Worm (Caenorhabditis elegans) whole organism, early embryonic: ENCODE results near the gene srx-80.

Experiments
- B0310.2 ChIP-seq: sonication (generic microtip); optimal IDR thresholded peaks from 2 replicates; lab custom pipeline; 2016; ENCODE audit warnings: mild to moderate bottlenecking, missing genetic modification characterization, missing compliant biosample characterization
- F13C5.2 ChIP-seq: sonication (generic microtip); optimal IDR thresholded peaks from 2 replicates; lab custom pipeline; 2017; ENCODE audit warnings: mild to moderate bottlenecking, missing genetic modification characterization, inconsistent platforms, missing compliant biosample characterization
- aly-1 ChIP-seq: sonication (generic microtip); optimal IDR thresholded peaks from 2 replicates; lab custom pipeline; 2016; ENCODE audit warnings: missing genetic modification characterization, missing compliant biosample characterization
- ama-1 ChIP-seq: fragments of 150-350 bp; optimal IDR thresholded peaks from 2 replicates; lab custom pipeline; 2014
- ceh-13 ChIP-seq: fragments of 200-800 bp; sonication (Bioruptor generic); optimal IDR thresholded peaks from 2 replicates; lab custom pipeline; 2018; ENCODE audit warnings: mild to moderate bottlenecking, missing genetic modification characterization, missing compliant biosample characterization
- ceh-36 ChIP-seq: sonication (generic microtip); optimal IDR thresholded peaks from 2 replicates; lab custom pipeline; 2016; ENCODE audit warnings: missing genetic modification characterization, inconsistent platforms, missing compliant biosample characterization
- ets-7 ChIP-seq: sonication (generic microtip); optimal IDR thresholded peaks from 2 replicates; lab custom pipeline; 2016; ENCODE audit warnings: missing genotype, missing genetic modification characterization, missing compliant biosample characterization
- flt-1 ChIP-seq: fragments of 200-800 bp; sonication (Bioruptor generic); IDR thresholded peaks from 2 replicates; pipeline ENCODE4 v1.3.6; 2022; ENCODE audit warnings: missing genetic modification characterization, missing compliant biosample characterization
- hmbx-1 ChIP-seq: sonication (generic microtip); optimal IDR thresholded peaks from 2 replicates; lab custom pipeline; 2016; ENCODE audit warnings: mild to moderate bottlenecking, missing genetic modification characterization, missing compliant biosample characterization
- hmg-4 ChIP-seq: fragments of 200-800 bp; sonication (Bioruptor generic); optimal IDR thresholded peaks from 2 replicates; lab custom pipeline; 2018; ENCODE audit warnings: mild to moderate bottlenecking, missing genetic modification characterization, missing compliant biosample characterization
- hnd-1 ChIP-seq: sonication (generic microtip); optimal IDR thresholded peaks from 2 replicates; lab custom pipeline; 2016; ENCODE audit warnings: missing genetic modification characterization, missing compliant biosample characterization
- pes-1 ChIP-seq: fragments of 200-800 bp; sonication (Bioruptor generic); IDR thresholded peaks from 2 replicates; pipeline ENCODE4 v1.3.6; 2022; ENCODE audit warnings: missing genetic modification reagents, missing genetic modification characterization, missing compliant biosample characterization
- scrt-1 ChIP-seq: fragments of 200-800 bp; sonication (Bioruptor generic); IDR thresholded peaks from 2 replicates; pipeline ENCODE4 v1.3.6; 2022; ENCODE audit warnings: missing genetic modification characterization, missing compliant biosample characterization
- sea-1 ChIP-seq: fragments of 200-800 bp; sonication (Bioruptor generic); conservative IDR thresholded peaks from 2 replicates; pipeline ENCODE4 v1.3.6; 2022; ENCODE audit warnings: missing genetic modification characterization, missing compliant biosample characterization
- tbx-11 ChIP-seq: fragments of 200-800 bp; sonication (Bioruptor generic); IDR thresholded peaks from 2 replicates; pipeline ENCODE4 v1.3.6; 2022; ENCODE audit warnings: missing genetic modification characterization, missing compliant biosample characterization
- tbx-37 ChIP-seq: fragments of 200-800 bp; sonication (Bioruptor generic); conservative IDR thresholded peaks from 2 replicates; pipeline ENCODE4 v1.3.6; 2022; ENCODE audit warnings: missing genetic modification reagents, missing genetic modification characterization, missing compliant biosample characterization
- tra-4 ChIP-seq: sonication (generic microtip); optimal IDR thresholded peaks from 2 replicates; lab custom pipeline; 2017; ENCODE audit warnings: missing genetic modification characterization, missing compliant biosample characterization

srx-80 gene

DNA sequence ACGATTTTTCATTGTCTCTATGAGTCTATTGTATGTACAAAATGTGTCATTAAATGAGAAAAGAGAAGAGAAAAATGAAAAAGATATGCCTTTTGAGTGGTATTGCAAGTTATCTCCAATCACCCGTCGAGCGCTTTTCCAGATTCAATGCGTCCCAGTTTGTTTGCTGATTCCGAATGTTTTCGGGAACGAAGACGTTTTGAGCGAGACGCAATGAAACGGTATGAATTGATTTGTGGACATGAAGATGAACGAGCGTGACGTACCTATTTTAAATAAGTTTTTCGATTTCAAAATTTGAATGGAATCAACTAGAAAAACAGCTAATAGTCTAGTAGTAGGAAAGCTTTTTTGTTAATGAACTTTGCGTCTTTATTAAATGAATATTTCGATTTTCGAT is 23.3 kb downstream of the srx-80 start:
- TF ChIP-seq hmg-4 (GFP tag; lab: Kevin White, UChicago) (no peak), ceh-36 (tag; lab: Kevin White, UChicago) (no peak), tbx-37 (GFP tag; lab: Robert Waterston, UW) (no peak), ama-1 (no peak), B0310.2 (no peak), hnd-1 (tag; lab: Kevin White, UChicago) (no peak), ets-7 (tag; lab: Kevin White, UChicago) (no peak), scrt-1 (GFP tag; lab: Robert Waterston, UW) (no peak)

DNA sequence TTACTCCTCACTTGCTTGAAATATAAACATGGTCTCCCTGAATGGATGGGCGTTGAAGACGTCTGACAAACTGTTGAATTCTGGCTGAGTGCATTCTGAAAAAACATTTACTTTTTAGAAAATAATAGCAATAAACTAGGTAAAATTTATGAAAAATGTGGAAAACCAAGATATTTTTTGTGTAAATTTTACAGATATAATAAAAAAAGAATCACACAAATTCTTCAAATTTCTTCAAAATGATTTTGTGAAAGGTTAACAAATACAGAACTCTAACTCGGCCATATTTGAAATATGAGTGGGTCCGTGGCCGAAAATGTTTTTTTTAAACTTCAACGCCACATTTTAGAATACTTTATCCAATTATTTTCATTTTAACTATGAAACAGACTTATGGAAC is 24.6 kb downstream of the srx-80 start, which contains the start of gene glb-15:
Gene glb-15 (minus strand): TSS at position 101 of the 400 bp plus-strand sequence.
- TF ChIP-seq tbx-11 (GFP tag; lab: Robert Waterston, UW) = no peak

DNA sequence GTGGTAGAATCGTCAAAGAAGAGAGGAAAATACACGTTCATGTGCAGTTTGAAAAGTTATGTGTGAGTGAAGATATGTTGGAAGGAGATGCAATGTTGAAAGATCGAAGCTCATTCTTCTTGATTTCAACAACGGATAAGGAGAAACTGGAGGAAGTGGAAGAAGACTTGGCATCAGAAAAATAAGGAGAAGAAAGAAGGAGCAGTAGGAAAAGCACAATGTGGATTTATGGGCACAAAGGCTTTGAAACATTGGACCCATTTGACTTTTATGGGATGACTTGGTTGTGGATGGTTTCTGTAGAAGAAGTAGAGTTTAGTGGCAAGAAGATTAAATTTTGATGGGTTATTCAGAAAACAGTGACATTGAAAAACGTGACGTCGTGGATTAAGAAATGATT is 26.6 kb downstream of the srx-80 start:
- TF ChIP-seq tbx-11 (GFP tag; lab: Robert Waterston, UW) = no peak
- TF ChIP-seq scrt-1 (GFP tag; lab: Robert Waterston, UW) = no peak
- no peak for TF ChIP-seq aly-1
- TF ChIP-seq flt-1 = no peak
- TF ChIP-seq ceh-13 = no peak
- no peak for TF ChIP-seq ama-1
- no peak for TF ChIP-seq pes-1 (GFP tag; lab: Robert Waterston, UW)
- no peak for TF ChIP-seq F13C5.2 (tag; lab: Kevin White, UChicago)
- TF ChIP-seq ets-7 (tag; lab: Kevin White, UChicago) = no peak
- no peak for TF ChIP-seq ceh-36 (tag; lab: Kevin White, UChicago)
- TF ChIP-seq sea-1 (GFP tag; lab: Robert Waterston, UW) = no peak
- TF ChIP-seq hmbx-1 (tag; lab: Kevin White, UChicago) = no peak
- no peak for TF ChIP-seq hnd-1 (tag; lab: Kevin White, UChicago)
- no peak for TF ChIP-seq hmg-4 (GFP tag; lab: Kevin White, UChicago)
- TF ChIP-seq tra-4 (tag; lab: Kevin White, UChicago) = no peak
- no peak for TF ChIP-seq B0310.2
- TF ChIP-seq tbx-37 (GFP tag; lab: Robert Waterston, UW) = no peak

DNA sequence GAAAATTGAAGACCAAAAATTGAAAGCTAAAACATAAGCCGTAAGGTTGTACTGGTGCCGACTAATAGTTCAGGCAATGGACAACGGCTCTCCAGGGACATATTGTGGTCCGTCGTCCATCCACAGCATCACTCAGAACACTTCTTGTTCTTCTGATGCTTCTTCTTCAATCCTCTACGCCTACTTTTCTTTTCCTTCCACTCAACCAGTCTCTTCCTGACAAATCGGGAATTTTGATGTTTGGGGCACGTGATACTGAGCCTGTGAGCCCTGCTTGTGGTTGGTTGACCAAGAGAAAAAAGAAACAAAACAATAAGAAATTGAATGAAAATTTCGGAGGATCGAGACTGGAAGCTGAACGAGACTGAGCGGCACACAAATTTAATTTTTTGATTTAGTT is 27.7 kb downstream of the srx-80 start:
- TF ChIP-seq ama-1 = no peak
- TF ChIP-seq hnd-1 (tag; lab: Kevin White, UChicago) = no peak
- no peak for TF ChIP-seq sea-1 (GFP tag; lab: Robert Waterston, UW)
- TF ChIP-seq tbx-37 (GFP tag; lab: Robert Waterston, UW) = no peak
- TF ChIP-seq B0310.2 = no peak
- TF ChIP-seq flt-1 = no peak
- no peak for TF ChIP-seq tbx-11 (GFP tag; lab: Robert Waterston, UW)

DNA sequence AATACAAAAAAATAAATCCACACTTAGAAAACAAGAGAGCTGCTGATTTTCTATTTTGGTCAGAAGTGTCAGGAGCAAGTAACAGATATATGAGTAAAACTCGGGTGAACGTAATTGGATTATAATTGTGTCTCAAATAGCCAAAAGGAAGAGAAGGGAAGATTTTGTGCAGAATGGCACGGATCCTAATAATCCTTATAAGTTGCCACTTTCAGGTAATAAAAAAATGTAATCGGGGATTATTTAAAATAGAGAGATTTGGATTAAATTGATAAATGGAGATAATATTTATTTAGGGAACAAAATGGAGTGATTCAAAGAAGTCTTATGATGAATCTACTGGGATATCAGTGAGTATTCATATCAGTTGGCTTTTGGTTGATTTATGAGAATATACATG is 31.4 kb downstream of the srx-80 start:
- TF ChIP-seq ceh-13 (no peak), F13C5.2 (tag; lab: Kevin White, UChicago) (no peak), tra-4 (tag; lab: Kevin White, UChicago) (no peak), flt-1 (no peak), aly-1 (no peak), scrt-1 (GFP tag; lab: Robert Waterston, UW) (no peak), tbx-37 (GFP tag; lab: Robert Waterston, UW) (no peak), tbx-11 (GFP tag; lab: Robert Waterston, UW) (no peak), pes-1 (GFP tag; lab: Robert Waterston, UW) (no peak), ama-1 (no peak)

DNA sequence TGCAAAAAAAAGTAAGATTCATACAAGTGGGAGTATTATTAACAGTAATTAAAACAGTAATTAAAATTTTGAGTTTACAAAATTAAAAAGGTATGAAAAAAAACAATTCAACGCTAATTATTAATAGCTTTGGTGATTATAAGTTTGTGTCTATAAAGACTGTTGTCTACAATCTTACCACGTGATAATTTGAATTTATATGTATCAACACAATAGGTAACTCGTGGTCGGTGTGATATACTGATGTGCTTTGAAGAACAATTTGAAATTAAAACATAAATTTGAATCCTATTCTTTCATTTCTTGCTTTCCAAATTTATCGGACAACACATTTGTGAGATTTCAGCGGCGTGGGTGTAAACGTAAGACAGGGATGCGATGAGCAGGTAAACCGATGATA is 34.3 kb downstream of the srx-80 start:
- TF ChIP-seq flt-1 = no peak
- TF ChIP-seq ceh-13 = no peak
- TF ChIP-seq sea-1 (GFP tag; lab: Robert Waterston, UW) = no peak
- TF ChIP-seq tbx-37 (GFP tag; lab: Robert Waterston, UW) = no peak
- no peak for TF ChIP-seq scrt-1 (GFP tag; lab: Robert Waterston, UW)
- TF ChIP-seq tra-4 (tag; lab: Kevin White, UChicago) = no peak
- no peak for TF ChIP-seq hmg-4 (GFP tag; lab: Kevin White, UChicago)
- TF ChIP-seq ets-7 (tag; lab: Kevin White, UChicago) = no peak
- no peak for TF ChIP-seq tbx-11 (GFP tag; lab: Robert Waterston, UW)
- no peak for TF ChIP-seq ama-1
- no peak for TF ChIP-seq ceh-36 (tag; lab: Kevin White, UChicago)
- TF ChIP-seq B0310.2 = no peak
- TF ChIP-seq aly-1 = no peak
- TF ChIP-seq hmbx-1 (tag; lab: Kevin White, UChicago) = no peak
- no peak for TF ChIP-seq pes-1 (GFP tag; lab: Robert Waterston, UW)
- no peak for TF ChIP-seq hnd-1 (tag; lab: Kevin White, UChicago)
- TF ChIP-seq F13C5.2 (tag; lab: Kevin White, UChicago) = no peak

DNA sequence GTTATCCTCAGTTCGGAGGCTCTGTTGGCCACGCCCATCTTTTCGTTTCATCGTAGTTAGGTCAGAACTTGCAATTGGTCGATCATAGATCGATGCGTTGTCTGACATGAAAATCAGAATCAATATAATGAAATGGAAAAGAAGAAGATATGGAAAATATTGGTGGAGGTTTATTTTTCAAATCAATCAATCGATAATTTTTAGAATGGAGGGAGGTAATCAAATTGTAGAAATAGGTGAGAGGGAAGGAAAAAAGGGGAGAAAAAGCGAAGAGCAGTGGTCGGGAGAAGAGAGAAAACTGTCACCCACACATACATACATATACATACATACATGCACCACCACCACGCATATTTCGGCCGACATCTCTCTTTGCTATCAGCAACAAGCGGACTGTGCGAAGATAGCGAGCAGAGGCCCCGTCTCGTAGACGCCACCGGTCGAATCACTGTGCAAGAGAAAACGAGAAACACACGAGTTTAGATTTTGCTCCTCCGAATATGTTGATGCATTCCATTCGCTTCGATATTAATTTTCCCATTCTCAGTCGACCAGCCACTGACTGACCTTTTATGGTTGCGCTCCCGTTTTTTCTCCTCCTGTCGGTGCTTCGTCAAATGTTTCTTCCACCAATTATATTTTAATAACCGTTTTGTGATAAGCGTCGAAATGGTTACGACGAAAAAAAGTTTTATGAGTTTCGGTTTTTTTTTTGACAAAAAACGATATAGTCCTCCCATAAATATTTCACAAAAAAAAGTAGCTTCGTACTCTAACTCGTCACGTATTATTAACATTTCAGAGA is 35.9 kb downstream of the srx-80 start, which contains the start of gene F35B12.10:
Gene F35B12.10 (minus strand): TSS at position 51 of the 805 bp plus-strand sequence.
- TF ChIP-seq B0310.2 (no peak), ceh-36 (tag; lab: Kevin White, UChicago) (no peak), scrt-1 (GFP tag; lab: Robert Waterston, UW) (no peak), tbx-37 (GFP tag; lab: Robert Waterston, UW) (no peak), ama-1 (no peak)

DNA sequence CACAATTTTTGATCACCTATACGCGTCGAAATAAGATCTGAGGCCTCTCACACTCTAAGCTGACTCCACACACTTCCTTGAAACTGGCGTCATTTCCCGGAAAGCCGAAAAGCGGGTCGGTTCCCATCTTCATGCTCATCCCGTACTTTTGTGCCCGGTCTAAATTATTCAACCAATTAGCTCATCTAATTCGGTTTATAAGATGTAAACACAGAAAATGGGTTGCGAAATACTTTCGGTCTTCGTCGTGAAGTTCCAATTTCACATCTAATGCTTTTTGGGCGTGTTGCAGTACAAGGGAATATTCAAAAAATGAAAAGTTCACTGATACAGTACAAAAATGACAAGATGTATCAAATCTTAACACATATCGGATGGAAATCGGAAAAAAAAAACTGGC is 37.6 kb downstream of the srx-80 start:
- TF ChIP-seq ets-7 (tag; lab: Kevin White, UChicago) (no peak), ama-1 (no peak), tbx-37 (GFP tag; lab: Robert Waterston, UW) (no peak)
